Fruit fly (Drosophila melanogaster): ENCODE results near the gene Ubc84D.

Gene Ubc84D

dm6 chr3R:7514232-7514863 lies 4.9 kb downstream of the Ubc84D start:
- peak; percentile 1 for TF ChIP-seq cwo (GFP tag; optimal IDR thresholded peaks at IDR 0.05)
- peak; percentile 85 for TF ChIP-seq exex (tag; optimal IDR thresholded peaks at IDR 0.05)
- TF ChIP-seq Pdp1 (GFP tag; optimal IDR thresholded peaks at IDR 0.05): peak in 1 of 2 experiments; percentile 1
- peak; percentile 17 for TF ChIP-seq lab (GFP tag; optimal IDR thresholded peaks at IDR 0.05)
- TF ChIP-seq z (GFP tag; IDR thresholded peaks at IDR 0.05): no peak
- TF ChIP-seq sd (tag; optimal IDR thresholded peaks at IDR 0.05): peak; percentile 51
- TF ChIP-seq tgo (GFP tag; IDR thresholded peaks at IDR 0.05): no peak
- peak; percentile 80 for TF ChIP-seq sug (tag; optimal IDR thresholded peaks at IDR 0.05)
- peak; percentile 74 for TF ChIP-seq CG34376 (GFP tag; optimal IDR thresholded peaks at IDR 0.05)

- TF ChIP-seq NC2β (GFP tag; optimal IDR thresholded peaks at IDR 0.05) (no peak), Hmr (GFP tag; optimal IDR thresholded peaks at IDR 0.05) (no peak), HmgZ (tag; optimal IDR thresholded peaks at IDR 0.05) (peak; percentile 48), CG8290 (GFP tag; optimal IDR thresholded peaks at IDR 0.05) (no peak), CG8290 (tag; optimal IDR thresholded peaks at IDR 0.05) (peak in 1 of 2 experiments; percentile 27), exex (tag; optimal IDR thresholded peaks at IDR 0.05) (peak; percentile 86), CG2199 (GFP tag; IDR thresholded peaks at IDR 0.05) (0 out of 3 replicates have a peak, but pooled peaks have one; percentile 11), Med (GFP tag) (peak; percentile 56), Pdp1 (GFP tag; optimal IDR thresholded peaks at IDR 0.05) (peak in 1 of 2 experiments; percentile 74), wdn (GFP tag; IDR thresholded peaks at IDR 0.05) (no peak), bbx (GFP tag; IDR thresholded peaks at IDR 0.05; ENCODE audit: partially characterized antibody) (no peak), gro (GFP tag; optimal IDR thresholded peaks at IDR 0.05) (peak; percentile 10), stwl (tag; optimal IDR thresholded peaks at IDR 0.05) (peak; percentile 21), sens (GFP tag) (peak; percentile 74), CG12769 (tag; optimal IDR thresholded peaks at IDR 0.05) (peak; percentile 7), chinmo (GFP tag; IDR thresholded peaks at IDR 0.05; ENCODE audit: partially characterized antibody) (0 out of 4 replicates have a peak, but pooled peaks have one; percentile 58), fd102C (GFP tag; optimal IDR thresholded peaks at IDR 0.05) (no peak), cg (GFP tag; optimal IDR thresholded peaks at IDR 0.05) (peak; percentile 19), CG9797 (GFP tag; optimal IDR thresholded peaks at IDR 0.05) (no peak), dati (GFP tag; IDR thresholded peaks at IDR 0.05) (no peak), sisA (GFP tag; IDR thresholded peaks at IDR 0.05) (no peak), Dek (tag; optimal IDR thresholded peaks at IDR 0.05) (no peak), gcm (GFP tag; optimal IDR thresholded peaks at IDR 0.05) (no peak)
Observed at dm6 chr3R:7508198-7508837, 10.9 kb downstream of the Ubc84D start.

dm6 chr3R:7506314-7506988 lies 12.8 kb downstream of the Ubc84D start:
- TF ChIP-seq vfl (GFP tag; optimal IDR thresholded peaks at IDR 0.05) (peak; percentile 86), ftz-f1 (GFP tag; optimal IDR thresholded peaks at IDR 0.05) (peak; percentile 88), mirr (GFP tag; optimal IDR thresholded peaks at IDR 0.05) (peak; percentile 56), z (GFP tag; IDR thresholded peaks at IDR 0.05) (no peak), zen (tag; optimal IDR thresholded peaks at IDR 0.05) (no peak), amos (GFP tag; IDR thresholded peaks at IDR 0.05; ENCODE audit: partially characterized antibody) (no peak), sima (GFP tag; optimal IDR thresholded peaks at IDR 0.05) (peak; percentile 66), CG2712 (tag; optimal IDR thresholded peaks at IDR 0.05) (peak; percentile 55), CG17802 (tag; optimal IDR thresholded peaks at IDR 0.05) (peak; percentile 4), peb (GFP tag; IDR thresholded peaks at IDR 0.05) (peak; percentile 36; the same call in 1 of the 2 replicates), CG17186 (GFP tag; optimal IDR thresholded peaks at IDR 0.05) (no peak), CG2116 (GFP tag; optimal IDR thresholded peaks at IDR 0.05) (peak; percentile 36), Fer2 (tag; optimal IDR thresholded peaks at IDR 0.05) (peak; percentile 45), Ssrp (tag; optimal IDR thresholded peaks at IDR 0.05) (no peak), CG4404 (GFP tag; IDR thresholded peaks at IDR 0.05) (peak; percentile 53), CG9876 (GFP tag; optimal IDR thresholded peaks at IDR 0.05) (peak; percentile 64), tna (GFP tag; IDR thresholded peaks at IDR 0.05; ENCODE audit: partially characterized antibody) (no peak)
